Fruit fly (Drosophila melanogaster): ENCODE data around the gene UGP.

The UGP gene

DNA sequence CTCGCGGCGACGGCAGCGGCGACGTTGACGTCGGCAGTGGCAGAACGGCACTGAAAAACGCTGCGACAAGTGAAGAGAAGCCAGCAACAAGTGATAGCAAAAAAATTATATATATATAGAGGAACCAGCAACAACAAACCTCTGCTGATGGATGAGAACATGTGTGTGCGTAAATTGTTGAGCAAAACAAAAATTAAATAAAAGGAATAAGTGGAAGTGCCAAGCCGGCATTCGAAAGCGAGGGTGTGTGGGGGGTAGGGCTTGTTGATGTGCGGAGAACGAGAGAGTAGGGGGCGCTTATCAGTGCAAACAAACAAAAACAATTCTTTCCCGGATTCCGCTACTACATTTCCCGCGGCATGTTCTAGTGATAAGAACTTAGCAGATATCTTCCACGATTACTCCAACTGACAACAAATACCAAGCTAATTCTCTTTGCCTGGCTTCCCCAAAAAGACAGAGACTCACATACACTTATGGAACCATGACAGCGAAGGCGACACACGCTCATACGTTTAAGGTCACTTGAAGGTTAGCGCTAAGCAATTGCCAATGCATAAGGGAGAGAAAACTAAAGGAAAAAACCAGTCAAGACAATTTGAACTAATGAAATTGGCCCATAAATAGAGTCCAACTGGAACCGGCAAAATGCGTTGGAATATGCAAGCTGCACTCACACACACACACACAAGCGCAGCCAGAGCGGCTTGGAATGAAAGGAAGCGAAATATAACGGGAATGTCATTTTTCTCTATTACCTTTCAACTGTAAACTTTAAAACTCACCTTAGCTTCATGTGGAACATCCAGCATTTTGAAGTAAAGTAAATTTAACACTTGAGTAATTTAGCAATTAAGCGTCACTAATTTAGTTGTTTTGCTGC lies 664 bp downstream of the UGP start (continued):
- TF ChIP-seq Smox (GFP tag; optimal IDR thresholded peaks at IDR 0.05) (no peak), CG6792 (GFP tag; optimal IDR thresholded peaks at IDR 0.05) (no peak), acj6 (GFP tag; optimal IDR thresholded peaks at IDR 0.05) (no peak), CG6276 (GFP tag; optimal IDR thresholded peaks at IDR 0.05) (peak; percentile 30), CG9139 (GFP tag; optimal IDR thresholded peaks at IDR 0.05) (peak; percentile 36), Hr39 (GFP tag; optimal IDR thresholded peaks at IDR 0.05) (no peak), Ets96B (tag; optimal IDR thresholded peaks at IDR 0.05) (peak; percentile 51), Eip75B (GFP tag; optimal IDR thresholded peaks at IDR 0.05) (peak; percentile 21), CG6854 (GFP tag; optimal IDR thresholded peaks at IDR 0.05) (no peak), Eip93F (GFP tag; optimal IDR thresholded peaks at IDR 0.05) (peak; percentile 62), topi (GFP tag; optimal IDR thresholded peaks at IDR 0.05) (no peak), CG3919 (GFP tag; optimal IDR thresholded peaks at IDR 0.05) (no peak), Ets21C (GFP tag; optimal IDR thresholded peaks at IDR 0.05) (no peak), CG11902 (GFP tag; optimal IDR thresholded peaks at IDR 0.05) (no peak), Eip78C (GFP tag) (peak; percentile 74)

DNA sequence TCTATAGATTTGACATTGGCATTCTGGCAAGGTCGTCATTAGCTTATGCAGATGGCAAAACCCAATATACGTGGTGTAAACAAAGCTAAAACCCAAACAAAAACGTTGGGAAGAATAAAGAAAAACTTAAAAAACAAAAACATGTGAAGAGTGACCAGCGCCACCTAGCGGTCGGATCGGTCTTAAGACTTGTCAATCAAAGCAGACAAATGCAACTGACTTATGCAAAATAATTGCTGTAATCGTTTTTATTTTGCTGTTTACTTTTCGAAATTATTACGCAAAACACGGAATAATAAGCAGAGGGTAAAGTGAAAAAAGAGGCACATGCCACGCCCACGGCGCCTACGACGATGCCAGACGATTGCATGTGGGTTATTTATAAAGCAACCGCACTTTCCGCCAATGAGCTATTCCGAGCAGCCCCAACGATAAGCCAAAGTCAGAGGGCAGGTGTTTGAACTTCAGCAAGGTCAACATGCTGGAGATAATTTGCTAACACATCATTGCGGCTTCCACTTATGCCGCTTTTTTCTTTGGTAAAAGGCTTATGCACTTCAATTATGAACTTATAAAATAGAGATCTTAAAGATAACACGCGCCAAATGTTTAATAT lies 2.5 kb downstream of the UGP start:
- TF ChIP-seq CG11294 (GFP tag; IDR thresholded peaks at IDR 0.05) (no peak), Eip78C (GFP tag) (peak; percentile 28), CG3919 (GFP tag; optimal IDR thresholded peaks at IDR 0.05) (no peak), Ets21C (GFP tag; optimal IDR thresholded peaks at IDR 0.05) (no peak), CG6808 (GFP tag; optimal IDR thresholded peaks at IDR 0.05) (no peak), svp (GFP tag) (peak; percentile 98), CG6276 (GFP tag; optimal IDR thresholded peaks at IDR 0.05) (no peak), spab (GFP tag; optimal IDR thresholded peaks at IDR 0.05) (no peak), Lpt (GFP tag; optimal IDR thresholded peaks at IDR 0.05) (no peak), CG7368 (GFP tag; optimal IDR thresholded peaks at IDR 0.05) (no peak), fkh (GFP tag; optimal IDR thresholded peaks at IDR 0.05) (peak; percentile 26), net (GFP tag; optimal IDR thresholded peaks at IDR 0.05) (no peak), CG15336 (GFP tag; IDR thresholded peaks at IDR 0.05) (no peak), Ets96B (tag; optimal IDR thresholded peaks at IDR 0.05) (no peak), Eip75B (GFP tag; optimal IDR thresholded peaks at IDR 0.05) (no peak), Hr4 (GFP tag; optimal IDR thresholded peaks at IDR 0.05) (no peak), Smox (GFP tag; optimal IDR thresholded peaks at IDR 0.05) (no peak)

- TF ChIP-seq CG7368 (GFP tag; optimal IDR thresholded peaks at IDR 0.05): no peak
- TF ChIP-seq vri (GFP tag; optimal IDR thresholded peaks at IDR 0.05): peak; percentile 39
Measured at dm6 chr3L:9355555-9355954, 3.2 kb downstream of the UGP start.

DNA sequence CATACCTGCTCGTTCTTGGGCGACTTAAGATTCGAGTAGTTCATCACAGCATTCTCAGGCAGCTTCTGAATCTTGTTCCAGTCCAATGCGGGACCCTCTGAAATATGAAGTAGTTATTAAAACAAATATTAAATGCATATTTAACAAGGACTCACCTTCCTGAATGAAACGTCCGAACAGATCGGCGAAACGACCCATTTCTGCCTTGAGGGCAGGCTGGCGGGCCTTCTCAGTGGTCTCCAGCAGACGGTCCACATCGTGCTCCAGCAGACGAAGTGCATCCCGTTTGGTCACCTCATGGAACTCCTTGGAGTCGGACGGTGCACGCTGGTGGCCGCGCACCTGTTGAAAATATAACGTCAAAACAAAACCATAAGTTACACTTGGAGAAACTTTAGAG lies 5.0 kb downstream of the UGP start, which contains the start of gene CG32040:
Gene CG32040, plus strand, starts transcription at position 301 of the 400 bp plus-strand sequence.
- no peak for TF ChIP-seq dac (GFP tag; optimal IDR thresholded peaks at IDR 0.05)
- no peak for TF ChIP-seq CG9139 (GFP tag; optimal IDR thresholded peaks at IDR 0.05)
- TF ChIP-seq CG6276 (GFP tag; optimal IDR thresholded peaks at IDR 0.05): no peak
- TF ChIP-seq Eip93F (GFP tag; optimal IDR thresholded peaks at IDR 0.05): no peak
- no peak for TF ChIP-seq topi (GFP tag; optimal IDR thresholded peaks at IDR 0.05)
- no peak for TF ChIP-seq Smox (GFP tag; optimal IDR thresholded peaks at IDR 0.05)
- TF ChIP-seq Eip75B (GFP tag; optimal IDR thresholded peaks at IDR 0.05): no peak
- TF ChIP-seq Lpt (GFP tag; optimal IDR thresholded peaks at IDR 0.05): no peak
- no peak for TF ChIP-seq CG6792 (GFP tag; optimal IDR thresholded peaks at IDR 0.05)
- no peak for TF ChIP-seq esn (GFP tag; optimal IDR thresholded peaks at IDR 0.05)
- no peak for TF ChIP-seq CG6808 (GFP tag; optimal IDR thresholded peaks at IDR 0.05)
- no peak for TF ChIP-seq CG3032 (tag; optimal IDR thresholded peaks at IDR 0.05)

dm6 chr3L:9349314-9349733 lies 9.4 kb downstream of the UGP start, which contains the start of gene PGRP-LF:
TSS of gene PGRP-LF (plus strand) at chr3L:9349609.
- TF ChIP-seq OdsH (GFP tag; optimal IDR thresholded peaks at IDR 0.05): peak; percentile 38
- TF ChIP-seq CG31627 (GFP tag; optimal IDR thresholded peaks at IDR 0.05): peak; percentile 9
- no peak for TF ChIP-seq spab (GFP tag; optimal IDR thresholded peaks at IDR 0.05)
- peak; percentile 37 for TF ChIP-seq esn (GFP tag; optimal IDR thresholded peaks at IDR 0.05)
- TF ChIP-seq CG11294 (GFP tag; IDR thresholded peaks at IDR 0.05): no peak
- peak; percentile 32 for TF ChIP-seq vri (GFP tag; optimal IDR thresholded peaks at IDR 0.05)
- no peak for TF ChIP-seq pdm3 (GFP tag; optimal IDR thresholded peaks at IDR 0.05)
- TF ChIP-seq CG8119 (GFP tag; IDR thresholded peaks at IDR 0.05): no peak
- peak; percentile 46 for TF ChIP-seq CG1621 (tag; optimal IDR thresholded peaks at IDR 0.05)
- no peak for TF ChIP-seq dsx (GFP tag; optimal IDR thresholded peaks at IDR 0.05; ENCODE audit: poor library complexity, severe bottlenecking)
- TF ChIP-seq net (GFP tag; optimal IDR thresholded peaks at IDR 0.05): no peak
- TF ChIP-seq CG34406 (GFP tag; optimal IDR thresholded peaks at IDR 0.05): peak; percentile 14
- TF ChIP-seq CG6808 (GFP tag; optimal IDR thresholded peaks at IDR 0.05): no peak
- TF ChIP-seq acj6 (GFP tag; optimal IDR thresholded peaks at IDR 0.05): no peak
- TF ChIP-seq CG6792 (GFP tag; optimal IDR thresholded peaks at IDR 0.05): no peak
- TF ChIP-seq dac (GFP tag; optimal IDR thresholded peaks at IDR 0.05): no peak
- TF ChIP-seq fd59A (GFP tag; optimal IDR thresholded peaks at IDR 0.05): no peak
- TF ChIP-seq CG7368 (GFP tag; optimal IDR thresholded peaks at IDR 0.05): no peak
- TF ChIP-seq Ets21C (GFP tag; optimal IDR thresholded peaks at IDR 0.05): no peak
- peak; percentile 22 for TF ChIP-seq topi (GFP tag; optimal IDR thresholded peaks at IDR 0.05)
- no peak for TF ChIP-seq CG11902 (GFP tag; optimal IDR thresholded peaks at IDR 0.05)
- TF ChIP-seq Sox102F (GFP tag; optimal IDR thresholded peaks at IDR 0.05): peak; percentile 21

Data from whole organism, prepupa.